Fruit fly (Drosophila melanogaster): ENCODE measurements around the gene srl.

- TF ChIP-seq Hnf4 (GFP tag; optimal IDR thresholded peaks at IDR 0.05): no peak
- no peak for TF ChIP-seq usp (GFP tag; optimal IDR thresholded peaks at IDR 0.05)
- peak; percentile 43 for TF ChIP-seq psq (GFP tag; optimal IDR thresholded peaks at IDR 0.05)
- no peak for TF ChIP-seq brk (GFP tag; optimal IDR thresholded peaks at IDR 0.05)
- peak; percentile 98 for TF ChIP-seq Hr83 (GFP tag; optimal IDR thresholded peaks at IDR 0.05; ENCODE audit: poor library complexity, severe bottlenecking)
- peak; percentile 49 for TF ChIP-seq CG9705 (GFP tag; optimal IDR thresholded peaks at IDR 0.05)
- TF ChIP-seq jim (GFP tag; optimal IDR thresholded peaks at IDR 0.05): no peak
- TF ChIP-seq pan (optimal IDR thresholded peaks at IDR 0.05): no peak
These were observed 4.4 kb upstream of the srl start, which contains the start of the genes eIF3a and CG1074 for dm6 chr3R:4433441-4434077.
